Fruit fly (Drosophila melanogaster): Measurements from ENCODE around the gene CG6788.

DNA sequence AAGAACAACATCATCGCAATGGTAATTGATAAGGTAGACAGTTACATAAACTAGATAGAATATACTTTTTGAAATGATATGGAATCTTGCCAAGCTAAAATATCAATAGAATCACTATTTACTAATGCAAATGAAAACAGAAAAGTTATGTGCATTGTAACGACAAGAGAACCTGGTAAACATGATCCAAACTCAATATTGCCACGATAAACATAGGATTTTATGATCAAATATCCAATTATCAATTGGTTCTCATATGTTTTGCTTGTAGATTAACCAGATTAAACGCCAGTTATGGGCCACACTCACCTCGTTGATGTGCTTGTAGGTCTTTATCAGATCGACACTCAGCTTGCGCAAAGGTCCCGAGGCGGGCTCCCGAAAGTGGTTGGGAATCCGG, 15.7 kb upstream of the CG6788 start:
- TF ChIP-seq cic (GFP tag; optimal IDR thresholded peaks at IDR 0.05) (no peak), kay (GFP tag; ENCODE audit: borderline replicate concordance) (no peak)

Data from whole organism, adult.